Worm (Caenorhabditis elegans): Measurements from ENCODE around the gene F53F8.6.

The F53F8.6 gene

ce11 chrV:20703998-20704572 lies at the start of gene F53F8.6, which contains the start of gene F53F8.5:
TSS of gene F53F8.6 (plus strand) at chrV:20704227.
TSS of gene F53F8.5 (minus strand) at chrV:20704049.
- TF ChIP-seq tbx-37 (GFP tag; conservative IDR thresholded peaks at IDR 0.05) (0 out of 2 replicates have a peak, but pooled peaks have one; percentile 20), F13C5.2 (tag; optimal IDR thresholded peaks at IDR 0.05) (no peak)

- TF ChIP-seq hmg-4 (GFP tag; optimal IDR thresholded peaks at IDR 0.05) = no peak
- no peak for TF ChIP-seq tbx-11 (GFP tag; IDR thresholded peaks at IDR 0.05)
- TF ChIP-seq ets-7 (tag; optimal IDR thresholded peaks at IDR 0.05) = no peak
- no peak for TF ChIP-seq B0310.2 (tag; optimal IDR thresholded peaks at IDR 0.05)
- no peak for TF ChIP-seq tra-4 (tag; optimal IDR thresholded peaks at IDR 0.05)
- TF ChIP-seq pes-1 (GFP tag; IDR thresholded peaks at IDR 0.05) = no peak
- TF ChIP-seq hmbx-1 (tag; optimal IDR thresholded peaks at IDR 0.05) = no peak
- TF ChIP-seq F13C5.2 (tag; optimal IDR thresholded peaks at IDR 0.05) = no peak
These were observed 49.7 kb upstream of the F53F8.6 start, which contains the start of gene mnr-1 for ce11 chrV:20654350-20654749. TSS of gene mnr-1 (plus strand) at chrV:20654650.

- TF ChIP-seq scrt-1 (GFP tag; IDR thresholded peaks at IDR 0.05) = no peak
- no peak for TF ChIP-seq pes-1 (GFP tag; IDR thresholded peaks at IDR 0.05)
- TF ChIP-seq hnd-1 (tag; optimal IDR thresholded peaks at IDR 0.05) = no peak
- TF ChIP-seq ets-7 (tag; optimal IDR thresholded peaks at IDR 0.05) = no peak
- TF ChIP-seq ceh-13 (GFP tag; optimal IDR thresholded peaks at IDR 0.05) = no peak
- no peak for TF ChIP-seq ceh-36 (tag; optimal IDR thresholded peaks at IDR 0.05)
- TF ChIP-seq ama-1 (optimal IDR thresholded peaks at IDR 0.05) = no peak
- no peak for TF ChIP-seq tbx-37 (GFP tag; conservative IDR thresholded peaks at IDR 0.05)
- TF ChIP-seq tbx-11 (GFP tag; IDR thresholded peaks at IDR 0.05) = no peak
These were observed 48.9 kb upstream of the F53F8.6 start for ce11 chrV:20655174-20655573.

ce11 chrV:20656626-20657025 lies 47.4 kb upstream of the F53F8.6 start:
- TF ChIP-seq scrt-1 (GFP tag; IDR thresholded peaks at IDR 0.05) = no peak
- no peak for TF ChIP-seq hnd-1 (tag; optimal IDR thresholded peaks at IDR 0.05)
- TF ChIP-seq tbx-11 (GFP tag; IDR thresholded peaks at IDR 0.05) = no peak
- no peak for TF ChIP-seq sea-1 (GFP tag; conservative IDR thresholded peaks at IDR 0.05)
- TF ChIP-seq ets-7 (tag; optimal IDR thresholded peaks at IDR 0.05) = no peak
- TF ChIP-seq ceh-13 (GFP tag; optimal IDR thresholded peaks at IDR 0.05) = no peak
- TF ChIP-seq B0310.2 (tag; optimal IDR thresholded peaks at IDR 0.05) = no peak
- TF ChIP-seq flt-1 (GFP tag; IDR thresholded peaks at IDR 0.05) = no peak
- TF ChIP-seq F13C5.2 (tag; optimal IDR thresholded peaks at IDR 0.05) = no peak
- TF ChIP-seq aly-1 (tag; optimal IDR thresholded peaks at IDR 0.05) = no peak
- no peak for TF ChIP-seq tra-4 (tag; optimal IDR thresholded peaks at IDR 0.05)
- TF ChIP-seq ama-1 (optimal IDR thresholded peaks at IDR 0.05) = no peak
- no peak for TF ChIP-seq hmbx-1 (tag; optimal IDR thresholded peaks at IDR 0.05)
- TF ChIP-seq pes-1 (GFP tag; IDR thresholded peaks at IDR 0.05) = no peak
- TF ChIP-seq ceh-36 (tag; optimal IDR thresholded peaks at IDR 0.05) = no peak
- no peak for TF ChIP-seq tbx-37 (GFP tag; conservative IDR thresholded peaks at IDR 0.05)
- TF ChIP-seq hmg-4 (GFP tag; optimal IDR thresholded peaks at IDR 0.05) = no peak

ce11 chrV:20660025-20660424 lies 44.0 kb upstream of the F53F8.6 start, which contains the start of gene W01F3.2:
TSS of gene W01F3.2 (plus strand) at chrV:20660325.
- no peak for TF ChIP-seq B0310.2 (tag; optimal IDR thresholded peaks at IDR 0.05)
- no peak for TF ChIP-seq aly-1 (tag; optimal IDR thresholded peaks at IDR 0.05)
- no peak for TF ChIP-seq ama-1 (optimal IDR thresholded peaks at IDR 0.05)
- TF ChIP-seq tbx-11 (GFP tag; IDR thresholded peaks at IDR 0.05) = no peak
- no peak for TF ChIP-seq scrt-1 (GFP tag; IDR thresholded peaks at IDR 0.05)
- TF ChIP-seq hnd-1 (tag; optimal IDR thresholded peaks at IDR 0.05) = no peak
- no peak for TF ChIP-seq tra-4 (tag; optimal IDR thresholded peaks at IDR 0.05)
- no peak for TF ChIP-seq tbx-37 (GFP tag; conservative IDR thresholded peaks at IDR 0.05)
- TF ChIP-seq sea-1 (GFP tag; conservative IDR thresholded peaks at IDR 0.05) = no peak
- no peak for TF ChIP-seq pes-1 (GFP tag; IDR thresholded peaks at IDR 0.05)
- TF ChIP-seq F13C5.2 (tag; optimal IDR thresholded peaks at IDR 0.05) = no peak
- TF ChIP-seq ets-7 (tag; optimal IDR thresholded peaks at IDR 0.05) = no peak
- no peak for TF ChIP-seq hmbx-1 (tag; optimal IDR thresholded peaks at IDR 0.05)
- no peak for TF ChIP-seq ceh-36 (tag; optimal IDR thresholded peaks at IDR 0.05)
- no peak for TF ChIP-seq hmg-4 (GFP tag; optimal IDR thresholded peaks at IDR 0.05)

- TF ChIP-seq flt-1 (GFP tag; IDR thresholded peaks at IDR 0.05) (no peak), pes-1 (GFP tag; IDR thresholded peaks at IDR 0.05) (no peak), hmg-4 (GFP tag; optimal IDR thresholded peaks at IDR 0.05) (no peak), ceh-13 (GFP tag; optimal IDR thresholded peaks at IDR 0.05) (no peak), aly-1 (tag; optimal IDR thresholded peaks at IDR 0.05) (no peak), hmbx-1 (tag; optimal IDR thresholded peaks at IDR 0.05) (no peak), hnd-1 (tag; optimal IDR thresholded peaks at IDR 0.05) (no peak), B0310.2 (tag; optimal IDR thresholded peaks at IDR 0.05) (no peak), scrt-1 (GFP tag; IDR thresholded peaks at IDR 0.05) (no peak), sea-1 (GFP tag; conservative IDR thresholded peaks at IDR 0.05) (no peak)
These were observed 41.6 kb upstream of the F53F8.6 start for ce11 chrV:20662474-20662873.

- TF ChIP-seq tbx-37 (GFP tag; conservative IDR thresholded peaks at IDR 0.05) (no peak), sea-1 (GFP tag; conservative IDR thresholded peaks at IDR 0.05) (no peak), F13C5.2 (tag; optimal IDR thresholded peaks at IDR 0.05) (no peak), scrt-1 (GFP tag; IDR thresholded peaks at IDR 0.05) (no peak), hmg-4 (GFP tag; optimal IDR thresholded peaks at IDR 0.05) (no peak), hnd-1 (tag; optimal IDR thresholded peaks at IDR 0.05) (no peak), flt-1 (GFP tag; IDR thresholded peaks at IDR 0.05) (no peak), ets-7 (tag; optimal IDR thresholded peaks at IDR 0.05) (no peak), hmbx-1 (tag; optimal IDR thresholded peaks at IDR 0.05) (no peak), aly-1 (tag; optimal IDR thresholded peaks at IDR 0.05) (no peak), ceh-13 (GFP tag; optimal IDR thresholded peaks at IDR 0.05) (no peak), pes-1 (GFP tag; IDR thresholded peaks at IDR 0.05) (no peak), ceh-36 (tag; optimal IDR thresholded peaks at IDR 0.05) (no peak), ama-1 (optimal IDR thresholded peaks at IDR 0.05) (no peak)
These were observed 40.3 kb upstream of the F53F8.6 start for ce11 chrV:20663736-20664135.

ce11 chrV:20664930-20665329 lies 39.1 kb upstream of the F53F8.6 start:
- TF ChIP-seq ets-7 (tag; optimal IDR thresholded peaks at IDR 0.05) (no peak), ama-1 (optimal IDR thresholded peaks at IDR 0.05) (no peak), aly-1 (tag; optimal IDR thresholded peaks at IDR 0.05) (no peak), scrt-1 (GFP tag; IDR thresholded peaks at IDR 0.05) (no peak), ceh-13 (GFP tag; optimal IDR thresholded peaks at IDR 0.05) (no peak), flt-1 (GFP tag; IDR thresholded peaks at IDR 0.05) (no peak), ceh-36 (tag; optimal IDR thresholded peaks at IDR 0.05) (no peak), tbx-37 (GFP tag; conservative IDR thresholded peaks at IDR 0.05) (no peak), tbx-11 (GFP tag; IDR thresholded peaks at IDR 0.05) (no peak), F13C5.2 (tag; optimal IDR thresholded peaks at IDR 0.05) (no peak)

All from whole organism, early embryonic.